Worm (Caenorhabditis elegans): ENCODE data around the gene ZK637.15.

ce11 chrIII:8910139-8910538 is 9.7 kb upstream of the ZK637.15 start:
- TF ChIP-seq nhr-12 (tag; optimal IDR thresholded peaks at IDR 0.05), result no peak
- no peak for TF ChIP-seq snpc-4 (tag; optimal IDR thresholded peaks at IDR 0.05)
- no peak for TF ChIP-seq lin-13 (tag; optimal IDR thresholded peaks at IDR 0.05)
- no peak for TF ChIP-seq unc-39 (tag; optimal IDR thresholded peaks at IDR 0.05)
